Worm (Caenorhabditis elegans): Measurements from ENCODE around the gene ceh-36.

ceh-36 gene

ce11 chrX:14146740-14147140 lies 39.6 kb downstream of the ceh-36 start (continued):
- TF ChIP-seq F13H6.1 (tag; optimal IDR thresholded peaks at IDR 0.05): peak; percentile 78
- TF ChIP-seq nhr-6 (tag; optimal IDR thresholded peaks at IDR 0.05): peak; percentile 69
- peak; percentile 49 for TF ChIP-seq zag-1 (tag; optimal IDR thresholded peaks at IDR 0.05)
- TF ChIP-seq alr-1 (tag; optimal IDR thresholded peaks at IDR 0.05): no peak
- no peak for TF ChIP-seq elt-3 (tag; optimal IDR thresholded peaks at IDR 0.05)
- no peak for TF ChIP-seq ztf-1 (GFP tag; conservative IDR thresholded peaks at IDR 0.05)
- TF ChIP-seq nhr-129 (tag; optimal IDR thresholded peaks at IDR 0.05): peak; percentile 94
- TF ChIP-seq lin-13 (GFP tag; optimal IDR thresholded peaks at IDR 0.05): peak; percentile 66
- peak; percentile 68 for TF ChIP-seq sem-4 (tag; optimal IDR thresholded peaks at IDR 0.05)
- no peak for TF ChIP-seq ztf-11 (tag; optimal IDR thresholded peaks at IDR 0.05)
- TF ChIP-seq unc-55 (GFP tag; optimal IDR thresholded peaks at IDR 0.05): peak; percentile 70

DNA sequence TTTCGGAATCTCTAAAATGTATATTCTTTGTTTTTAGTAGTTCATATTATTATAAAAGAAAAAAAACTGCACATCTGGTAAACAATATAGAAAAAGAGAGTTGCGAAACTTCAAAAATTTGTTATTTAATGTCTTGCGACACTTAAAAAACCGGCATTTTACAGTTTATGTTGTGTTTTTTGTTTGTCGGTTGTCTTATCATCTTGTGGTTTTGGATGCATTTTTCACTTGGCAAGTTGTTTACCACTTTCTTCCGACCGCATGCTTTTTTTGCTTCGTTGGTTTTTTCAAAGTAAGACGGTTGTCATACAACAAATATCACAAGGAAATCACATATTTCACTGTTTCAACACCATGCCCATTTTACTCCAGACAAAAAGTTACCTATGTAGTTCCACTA lies 40.7 kb downstream of the ceh-36 start:
- TF ChIP-seq fos-1 (tag; optimal IDR thresholded peaks at IDR 0.05) (no peak), dmd-4 (tag; optimal IDR thresholded peaks at IDR 0.05) (no peak), nhr-129 (tag; optimal IDR thresholded peaks at IDR 0.05) (peak; percentile 35), F13H6.1 (tag; optimal IDR thresholded peaks at IDR 0.05) (no peak), ZK546.5 (tag; optimal IDR thresholded peaks at IDR 0.05) (no peak), crh-2 (tag; optimal IDR thresholded peaks at IDR 0.05) (peak; percentile 16), blmp-1 (tag; optimal IDR thresholded peaks at IDR 0.05; ENCODE audit: insufficient read depth) (no peak), snpc-4 (tag; optimal IDR thresholded peaks at IDR 0.05) (no peak), ama-1 (optimal IDR thresholded peaks at IDR 0.05) (no peak)

DNA sequence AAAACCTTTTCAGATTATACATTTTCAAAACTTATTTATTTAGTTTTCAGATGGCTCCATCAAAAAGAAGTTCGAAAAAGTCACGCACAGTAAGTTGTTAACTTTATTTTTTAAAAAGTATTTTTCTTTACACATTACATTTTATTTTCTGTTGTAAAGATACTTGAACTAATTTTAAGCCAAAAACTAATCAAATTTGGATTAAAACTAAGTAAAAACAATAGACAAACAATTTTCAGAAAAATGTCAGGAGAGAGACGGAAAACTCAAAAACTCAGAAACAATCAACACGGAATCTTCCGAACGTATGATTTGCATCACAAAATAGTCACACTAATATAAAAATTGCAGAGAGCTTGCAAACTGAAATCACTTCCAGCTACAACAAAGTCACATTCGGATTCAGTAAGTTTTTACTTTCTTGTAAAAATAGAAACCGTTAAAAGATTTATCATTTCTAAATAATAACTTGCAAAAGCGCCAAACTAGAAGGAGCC lies 44.4 kb downstream of the ceh-36 start, which contains the start of gene ceh-89:
Gene ceh-89 (plus strand): TSS at position 51 of the 497 bp plus-strand sequence.
- TF ChIP-seq snpc-4 (tag; optimal IDR thresholded peaks at IDR 0.05): no peak
- no peak for TF ChIP-seq nhr-11 (tag; optimal IDR thresholded peaks at IDR 0.05)

- TF ChIP-seq ZK546.5 (tag; optimal IDR thresholded peaks at IDR 0.05): no peak
- peak; percentile 24 for TF ChIP-seq C34F6.9 (tag; optimal IDR thresholded peaks at IDR 0.05)
- no peak for TF ChIP-seq skn-1 (tag; optimal IDR thresholded peaks at IDR 0.05)
These were observed 45.0 kb downstream of the ceh-36 start for ce11 chrX:14141344-14141841.

DNA sequence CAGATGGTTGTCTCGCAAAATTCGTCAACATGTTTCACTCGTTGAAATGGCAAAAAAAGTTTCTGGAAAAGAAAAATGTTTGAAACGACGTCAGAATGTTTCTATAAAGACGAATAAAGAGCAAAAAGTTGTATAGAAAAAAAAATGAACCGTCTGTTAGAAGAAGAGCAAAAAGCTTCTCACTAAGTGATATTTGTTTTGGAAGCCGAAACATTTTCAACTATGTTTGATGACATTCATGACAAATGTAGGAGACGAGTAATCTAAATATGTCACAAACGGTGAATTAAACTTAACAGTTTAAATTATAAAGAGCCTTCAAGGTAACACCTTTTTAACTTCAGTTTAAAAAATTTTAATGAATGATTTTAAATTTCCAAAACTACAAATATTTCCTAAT lies 46.3 kb downstream of the ceh-36 start, which contains the start of gene nkat-1:
Gene nkat-1 (minus strand): TSS at position 101 of the 400 bp plus-strand sequence.
- TF ChIP-seq lin-13 (GFP tag; optimal IDR thresholded peaks at IDR 0.05): no peak
- TF ChIP-seq ceh-82 (tag; optimal IDR thresholded peaks at IDR 0.05): no peak
- no peak for TF ChIP-seq mbf-1 (tag; optimal IDR thresholded peaks at IDR 0.05)
- no peak for TF ChIP-seq nhr-237 (tag; optimal IDR thresholded peaks at IDR 0.05)
- TF ChIP-seq sma-9 (GFP tag; optimal IDR thresholded peaks at IDR 0.05): no peak
- no peak for TF ChIP-seq sma-9 (tag; optimal IDR thresholded peaks at IDR 0.05)
- no peak for TF ChIP-seq F13H6.1 (tag; optimal IDR thresholded peaks at IDR 0.05)
- TF ChIP-seq mab-5 (tag; optimal IDR thresholded peaks at IDR 0.05): no peak
- TF ChIP-seq mdl-1 (tag; optimal IDR thresholded peaks at IDR 0.05): no peak
- no peak for TF ChIP-seq ZK546.5 (tag; optimal IDR thresholded peaks at IDR 0.05)
- no peak for TF ChIP-seq snpc-4 (tag; optimal IDR thresholded peaks at IDR 0.05)
- no peak for TF ChIP-seq nhr-21 (tag; optimal IDR thresholded peaks at IDR 0.05)
- no peak for TF ChIP-seq nhr-6 (tag; optimal IDR thresholded peaks at IDR 0.05)
- TF ChIP-seq unc-55 (GFP tag; optimal IDR thresholded peaks at IDR 0.05): no peak
- no peak for TF ChIP-seq fos-1 (tag; optimal IDR thresholded peaks at IDR 0.05)
- no peak for TF ChIP-seq skn-1 (tag; optimal IDR thresholded peaks at IDR 0.05)
- no peak for TF ChIP-seq lsy-2 (tag; optimal IDR thresholded peaks at IDR 0.05)
- no peak for TF ChIP-seq R02D3.7 (tag; optimal IDR thresholded peaks at IDR 0.05)
- TF ChIP-seq zag-1 (tag; optimal IDR thresholded peaks at IDR 0.05): no peak
- TF ChIP-seq elt-3 (tag; optimal IDR thresholded peaks at IDR 0.05): no peak
- no peak for TF ChIP-seq nhr-129 (tag; optimal IDR thresholded peaks at IDR 0.05)

DNA sequence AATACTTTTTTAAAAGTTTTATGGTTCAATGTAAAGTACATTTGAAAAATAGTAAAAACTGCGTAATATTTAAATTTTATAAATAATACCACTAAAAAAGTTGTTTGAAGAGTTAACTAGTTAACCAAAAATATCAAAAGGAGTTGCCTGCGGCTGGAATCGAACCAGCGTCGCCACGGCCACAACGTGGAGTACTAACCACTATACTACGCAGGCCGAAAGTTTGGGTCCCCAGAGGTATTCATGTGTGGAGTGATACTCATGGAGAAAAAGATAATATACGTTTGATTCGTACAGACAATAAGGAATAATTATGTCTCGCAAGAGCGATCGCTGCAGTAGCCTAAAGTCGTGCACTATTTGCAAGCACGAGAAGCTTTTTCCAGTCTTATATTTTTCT lies 49.6 kb downstream of the ceh-36 start:
- peak; percentile 5 for TF ChIP-seq crh-2 (tag; optimal IDR thresholded peaks at IDR 0.05)
- TF ChIP-seq sma-3 (GFP tag; optimal IDR thresholded peaks at IDR 0.05): peak; percentile 20
